Worm (Caenorhabditis elegans): ENCODE measurements around the gene W02B12.11.

ce11 chrII:11495806-11496205 is 22.1 kb downstream of the W02B12.11 start:
- TF ChIP-seq elt-3 (tag; optimal IDR thresholded peaks at IDR 0.05) (no peak), nhr-237 (tag; optimal IDR thresholded peaks at IDR 0.05) (no peak), lin-32 (GFP tag; optimal IDR thresholded peaks at IDR 0.05) (no peak), nhr-12 (tag; optimal IDR thresholded peaks at IDR 0.05) (no peak), mep-1 (tag; optimal IDR thresholded peaks at IDR 0.05) (no peak)
